Worm (Caenorhabditis elegans): ENCODE data around the gene vps-24.

vps-24 gene

DNA sequence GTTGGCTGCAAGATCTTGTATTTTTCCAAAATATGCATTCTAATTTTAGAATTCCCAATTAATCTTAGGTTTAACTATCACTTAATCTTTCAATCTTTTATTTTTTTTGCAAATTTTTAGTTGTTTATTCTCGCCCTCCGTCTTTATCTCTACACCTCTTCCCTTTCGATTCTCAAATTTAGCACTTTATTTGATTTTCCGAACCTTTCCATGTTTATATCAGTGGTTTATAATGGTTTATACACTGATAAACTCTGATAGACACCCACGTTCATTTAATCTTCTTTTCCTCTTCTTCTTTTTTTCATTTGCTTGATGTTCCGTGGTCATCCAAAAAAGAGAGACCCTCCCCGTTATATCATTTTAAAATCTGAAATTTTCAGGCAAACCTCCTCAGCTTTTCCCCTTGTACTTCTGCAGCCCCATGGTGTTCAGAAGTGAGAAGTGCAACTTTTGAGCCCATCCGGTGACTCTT, 28.6 kb downstream of the vps-24 start, which contains the start of the genes nsy-1 and F59A6.13:
nsy-1 (plus strand) TSS at position 377 of the 475 bp plus-strand sequence.
F59A6.13 (plus strand) TSS at position 425 of the 475 bp plus-strand sequence.
- no peak for TF ChIP-seq lin-11 (tag; optimal IDR thresholded peaks at IDR 0.05)
- no peak for TF ChIP-seq syd-9 (tag; optimal IDR thresholded peaks at IDR 0.05)
- TF ChIP-seq dve-1 (tag; optimal IDR thresholded peaks at IDR 0.05): no peak
- TF ChIP-seq nhr-232 (tag; optimal IDR thresholded peaks at IDR 0.05): no peak
- TF ChIP-seq sox-4 (tag; optimal IDR thresholded peaks at IDR 0.05): no peak
- no peak for TF ChIP-seq ceh-18 (tag; optimal IDR thresholded peaks at IDR 0.05)
- no peak for TF ChIP-seq ceh-6 (GFP tag; optimal IDR thresholded peaks at IDR 0.05)
- TF ChIP-seq nhr-11 (tag; optimal IDR thresholded peaks at IDR 0.05): no peak
- no peak for TF ChIP-seq pag-3 (tag; optimal IDR thresholded peaks at IDR 0.05; ENCODE audit: borderline replicate concordance)
- no peak for TF ChIP-seq C08G9.2 (tag; optimal IDR thresholded peaks at IDR 0.05)
- TF ChIP-seq nfya-1 (tag; optimal IDR thresholded peaks at IDR 0.05): no peak
- TF ChIP-seq zip-5 (tag; optimal IDR thresholded peaks at IDR 0.05): no peak

DNA sequence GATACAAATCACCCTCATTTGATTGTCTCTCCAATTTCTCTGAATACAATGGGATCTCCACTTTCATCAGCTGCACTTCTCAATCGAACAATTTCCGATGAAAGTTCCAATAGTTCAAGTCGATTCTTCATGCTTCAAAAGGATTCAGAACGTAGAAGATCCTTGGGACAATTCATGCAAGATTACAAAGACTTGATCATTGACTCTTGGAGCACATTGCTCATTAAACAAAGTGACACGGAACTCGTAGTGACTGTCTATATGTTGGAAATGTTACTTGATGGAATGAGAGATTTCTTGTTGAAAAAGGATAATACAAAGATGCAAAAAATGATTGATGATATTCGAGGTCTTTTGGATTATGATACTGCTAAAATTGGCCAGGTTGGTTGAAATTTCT, 34.2 kb downstream of the vps-24 start:
- TF ChIP-seq syd-9 (tag; optimal IDR thresholded peaks at IDR 0.05) (no peak), unc-3 (GFP tag; conservative IDR thresholded peaks at IDR 0.05) (no peak), unc-3 (tag; optimal IDR thresholded peaks at IDR 0.05) (no peak), nfya-1 (tag; optimal IDR thresholded peaks at IDR 0.05) (no peak), ztf-16 (tag; optimal IDR thresholded peaks at IDR 0.05) (no peak), ceh-9 (tag; optimal IDR thresholded peaks at IDR 0.05) (no peak), eyg-1 (tag; optimal IDR thresholded peaks at IDR 0.05) (no peak), tbx-2 (tag; optimal IDR thresholded peaks at IDR 0.05) (no peak), rnt-1 (tag; optimal IDR thresholded peaks at IDR 0.05) (no peak), hlh-15 (tag; optimal IDR thresholded peaks at IDR 0.05) (no peak), Y22D7AL.16 (tag; optimal IDR thresholded peaks at IDR 0.05) (no peak), elt-2 (tag; optimal IDR thresholded peaks at IDR 0.05) (no peak)

DNA sequence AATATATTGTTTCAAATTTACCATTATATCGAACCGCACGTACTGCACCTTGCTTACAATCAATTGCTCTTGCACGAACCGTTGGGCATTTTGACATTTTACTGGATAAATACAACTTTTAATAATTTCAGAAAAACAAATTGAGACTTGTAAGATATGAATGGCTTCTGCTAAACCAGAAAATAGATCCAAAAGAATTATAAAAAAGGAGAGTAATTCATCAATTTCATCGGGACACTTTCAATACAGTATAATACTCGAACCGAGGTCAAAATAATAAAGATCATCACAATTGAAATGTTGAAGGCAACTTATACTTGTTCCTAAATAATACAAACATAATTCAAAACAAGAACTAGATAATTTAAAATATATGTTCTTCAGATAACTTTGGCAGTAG, 37.8 kb downstream of the vps-24 start, which contains the start of gene wdr-83:
wdr-83 (minus strand) TSS at position 101 of the 400 bp plus-strand sequence.
- TF ChIP-seq hlh-8 (tag; optimal IDR thresholded peaks at IDR 0.05): no peak
- TF ChIP-seq nfya-1 (tag; optimal IDR thresholded peaks at IDR 0.05): no peak

DNA sequence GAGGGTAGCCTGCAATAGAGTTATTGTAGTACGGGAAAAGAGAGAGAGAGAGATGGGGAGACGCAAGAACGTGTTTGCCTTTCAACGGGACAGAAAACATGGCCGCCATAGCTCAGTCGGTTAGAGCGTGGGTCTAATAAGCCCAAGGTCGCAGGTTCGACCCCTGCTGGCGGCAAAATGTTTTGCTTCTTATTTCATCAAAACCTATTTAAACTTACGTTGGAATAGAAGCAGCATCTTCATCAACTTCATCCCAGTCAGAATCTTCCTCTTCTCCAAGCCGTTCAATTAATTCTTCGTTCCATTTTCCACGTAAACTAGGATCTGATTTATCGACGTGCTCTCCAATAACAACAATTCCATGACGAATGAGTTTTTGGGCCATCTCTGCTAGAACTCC, 38.9 kb downstream of the vps-24 start:
- peak; percentile 49 for TF ChIP-seq ceh-9 (tag; optimal IDR thresholded peaks at IDR 0.05)
- TF ChIP-seq madf-2 (tag; optimal IDR thresholded peaks at IDR 0.05): peak; percentile 81
- no peak for TF ChIP-seq lim-6 (tag; optimal IDR thresholded peaks at IDR 0.05)
- peak; percentile 86 for TF ChIP-seq K02D7.2 (tag; optimal IDR thresholded peaks at IDR 0.05)
- TF ChIP-seq fax-1 (tag; optimal IDR thresholded peaks at IDR 0.05): peak; percentile 82
- peak; percentile 54 for TF ChIP-seq sox-2 (GFP tag; IDR thresholded peaks at IDR 0.05)
- no peak for TF ChIP-seq ets-4 (tag; optimal IDR thresholded peaks at IDR 0.05)
- peak; percentile 91 for TF ChIP-seq ceh-18 (tag; optimal IDR thresholded peaks at IDR 0.05)
- peak; percentile 77 for TF ChIP-seq ceh-14 (tag; optimal IDR thresholded peaks at IDR 0.05)
- TF ChIP-seq nhr-232 (tag; optimal IDR thresholded peaks at IDR 0.05): peak; percentile 87
- TF ChIP-seq C08G9.2 (tag; optimal IDR thresholded peaks at IDR 0.05): peak; percentile 86
- TF ChIP-seq hlh-15 (tag; optimal IDR thresholded peaks at IDR 0.05): peak; percentile 80
- no peak for TF ChIP-seq ceh-30 (tag; optimal IDR thresholded peaks at IDR 0.05)
- peak; percentile 91 for TF ChIP-seq ceh-34 (tag; optimal IDR thresholded peaks at IDR 0.05)
- TF ChIP-seq ceh-48 (tag; optimal IDR thresholded peaks at IDR 0.05): peak; percentile 77
- peak; percentile 90 for TF ChIP-seq che-1 (tag; optimal IDR thresholded peaks at IDR 0.05)
- peak; percentile 75 for TF ChIP-seq ceh-31 (tag; optimal IDR thresholded peaks at IDR 0.05)
- TF ChIP-seq lin-11 (tag; optimal IDR thresholded peaks at IDR 0.05): peak; percentile 75
- TF ChIP-seq syd-9 (tag; optimal IDR thresholded peaks at IDR 0.05): peak; percentile 84
- peak; percentile 87 for TF ChIP-seq gmeb-2 (tag; optimal IDR thresholded peaks at IDR 0.05)
- TF ChIP-seq rnt-1 (tag; optimal IDR thresholded peaks at IDR 0.05): peak; percentile 58
- peak; percentile 58 for TF ChIP-seq mec-3 (tag; optimal IDR thresholded peaks at IDR 0.05; ENCODE audit: borderline replicate concordance)
- TF ChIP-seq sox-4 (tag; optimal IDR thresholded peaks at IDR 0.05): peak; percentile 88
- no peak for TF ChIP-seq pax-1 (tag; optimal IDR thresholded peaks at IDR 0.05)
- TF ChIP-seq unc-42 (tag; optimal IDR thresholded peaks at IDR 0.05): peak; percentile 78
- TF ChIP-seq dve-1 (tag; optimal IDR thresholded peaks at IDR 0.05): peak; percentile 83
- peak; percentile 83 for TF ChIP-seq ceh-19 (GFP tag; optimal IDR thresholded peaks at IDR 0.05)
- peak; percentile 90 for TF ChIP-seq ref-2 (tag; optimal IDR thresholded peaks at IDR 0.05)
- peak; percentile 100 for TF ChIP-seq elt-2 (tag; optimal IDR thresholded peaks at IDR 0.05)
- peak; percentile 54 for TF ChIP-seq odd-2 (tag; optimal IDR thresholded peaks at IDR 0.05)
- peak; percentile 88 for TF ChIP-seq eyg-1 (tag; optimal IDR thresholded peaks at IDR 0.05)
- TF ChIP-seq unc-3 (GFP tag; conservative IDR thresholded peaks at IDR 0.05): peak; percentile 86
- TF ChIP-seq unc-3 (tag; optimal IDR thresholded peaks at IDR 0.05): peak; percentile 81
- TF ChIP-seq sdc-2 (tag; optimal IDR thresholded peaks at IDR 0.05): peak; percentile 90
- peak; percentile 72 for TF ChIP-seq ceh-24 (tag; optimal IDR thresholded peaks at IDR 0.05)
- no peak for TF ChIP-seq pha-4 (tag; optimal IDR thresholded peaks at IDR 0.05)
